Worm (Caenorhabditis elegans) whole organism, L1 larva: ENCODE results near the gene lfi-1.

Experiments
- dsc-1 ChIP-seq: sonication (generic microtip); optimal IDR thresholded peaks from 2 replicates; lab custom pipeline; 2016; ENCODE audit warnings: mild to moderate bottlenecking, missing genetic modification characterization, missing compliant biosample characterization
- egl-27 ChIP-seq, 2 experiments: fragments of 150-350 bp in 1 of 2; sonication (generic microtip); optimal IDR thresholded peaks; 3 replicates each; lab custom pipeline; 2017 to 2018; ENCODE audit warnings: missing biosample characterization in 2 of 2, missing genetic modification characterization in 2 of 2, missing genetic modification reagents in 2 of 2
- hlh-17 ChIP-seq: fragments of 200-800 bp; sonication (Bioruptor generic); optimal IDR thresholded peaks from 2 replicates; lab custom pipeline; 2018; ENCODE audit warnings: missing genetic modification characterization, mild to moderate bottlenecking, missing compliant biosample characterization, moderate library complexity, borderline replicate concordance
- jun-1 ChIP-seq: fragments of 150-350 bp; optimal IDR thresholded peaks from 2 replicates; lab custom pipeline; 2014; ENCODE audit warnings: missing biosample characterization, missing genetic modification reagents, missing genetic modification characterization
- nhr-28 ChIP-seq: fragments of 150-350 bp; optimal IDR thresholded peaks from 2 replicates; lab custom pipeline; 2014; ENCODE audit warnings: missing biosample characterization, missing genetic modification characterization
- sptf-1 ChIP-seq: fragments of 150-350 bp; optimal IDR thresholded peaks from 2 replicates; lab custom pipeline; 2014; ENCODE audit warnings: missing biosample characterization, missing genetic modification characterization

DNA sequence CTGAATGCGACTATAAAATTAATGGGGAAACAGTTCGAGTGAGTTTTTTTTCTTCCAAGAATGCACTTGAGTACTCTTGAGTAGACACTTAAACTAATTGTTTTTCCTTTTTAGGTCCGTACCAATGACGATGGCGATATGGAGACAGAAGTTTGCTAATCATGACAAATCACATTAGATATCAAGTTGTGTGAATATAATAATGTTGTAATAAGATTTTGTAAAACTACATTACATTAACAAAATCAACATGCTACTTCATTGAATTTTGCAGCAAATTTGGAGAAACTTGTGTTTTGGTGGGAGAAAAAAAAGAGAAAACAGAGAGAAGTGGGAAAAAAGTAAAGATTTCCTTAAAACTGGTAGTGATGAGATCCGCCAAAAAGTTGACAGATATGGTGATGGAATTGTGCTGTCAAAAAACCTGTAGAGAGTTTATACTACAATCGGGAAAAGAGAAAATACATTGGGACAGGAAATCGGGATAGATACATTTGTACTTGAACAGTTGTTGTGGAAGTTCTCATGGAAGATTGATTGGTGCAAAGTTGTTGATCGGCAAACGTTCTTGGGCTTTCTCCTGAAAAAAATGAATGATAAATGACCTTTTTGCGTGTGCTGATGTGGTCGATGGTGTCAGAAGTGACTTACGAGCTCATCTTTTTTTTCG is 51.4 kb downstream of the lfi-1 start:
- TF ChIP-seq jun-1 (tag; lab: Kevin White, UChicago) (no peak), sptf-1 (tag; lab: Kevin White, UChicago) (no peak), egl-27 (tag; optimal IDR thresholded peaks at IDR 0.05; lab: Kevin White, UChicago) (no peak), dsc-1 (tag; lab: Kevin White, UChicago) (no peak), nhr-28 (tag; lab: Kevin White, UChicago) (no peak), hlh-17 (GFP tag; lab: Kevin White, UChicago) (no peak)
